Worm (Caenorhabditis elegans) whole organism, early embryonic: Measurements from ENCODE around the gene ZC239.16.

Experiments
- ama-1 ChIP-seq: fragments of 150-350 bp; optimal IDR thresholded peaks from 2 replicates; lab custom pipeline; 2014
- hmbx-1 ChIP-seq: sonication (generic microtip); optimal IDR thresholded peaks from 2 replicates; lab custom pipeline; 2016; ENCODE audit warnings: mild to moderate bottlenecking, missing genetic modification characterization, missing compliant biosample characterization

- TF ChIP-seq hmbx-1: no peak
- no peak for TF ChIP-seq ama-1 (lab: Kevin White, UChicago)
Measured at ce11 chrII:3202519-3202918, 22.6 kb downstream of the ZC239.16 start, which contains the start of gene sri-53.
